Worm (Caenorhabditis elegans) whole organism, early embryonic: Measurements from ENCODE around the gene cox-18.
A peak's percentile ranks its signal among the peaks of the same experiment; 100 is the strongest.

Experiments used
- B0310.2 ChIP-seq: sonication (generic microtip); optimal IDR thresholded peaks from 2 replicates; lab custom pipeline; 2016; ENCODE audit warnings: mild to moderate bottlenecking, missing genetic modification characterization, missing compliant biosample characterization
- F13C5.2 ChIP-seq: sonication (generic microtip); optimal IDR thresholded peaks from 2 replicates; lab custom pipeline; 2017; ENCODE audit warnings: mild to moderate bottlenecking, missing genetic modification characterization, inconsistent platforms, missing compliant biosample characterization
- aly-1 ChIP-seq: sonication (generic microtip); optimal IDR thresholded peaks from 2 replicates; lab custom pipeline; 2016; ENCODE audit warnings: missing genetic modification characterization, missing compliant biosample characterization
- ama-1 ChIP-seq: fragments of 150-350 bp; optimal IDR thresholded peaks from 2 replicates; lab custom pipeline; 2014
- ceh-13 ChIP-seq: fragments of 200-800 bp; sonication (Bioruptor generic); optimal IDR thresholded peaks from 2 replicates; lab custom pipeline; 2018; ENCODE audit warnings: mild to moderate bottlenecking, missing genetic modification characterization, missing compliant biosample characterization
- ceh-36 ChIP-seq: sonication (generic microtip); optimal IDR thresholded peaks from 2 replicates; lab custom pipeline; 2016; ENCODE audit warnings: missing genetic modification characterization, inconsistent platforms, missing compliant biosample characterization
- ets-7 ChIP-seq: sonication (generic microtip); optimal IDR thresholded peaks from 2 replicates; lab custom pipeline; 2016; ENCODE audit warnings: missing genotype, missing genetic modification characterization, missing compliant biosample characterization
- flt-1 ChIP-seq: fragments of 200-800 bp; sonication (Bioruptor generic); IDR thresholded peaks from 2 replicates; pipeline ENCODE4 v1.3.6; 2022; ENCODE audit warnings: missing genetic modification characterization, missing compliant biosample characterization
- hmbx-1 ChIP-seq: sonication (generic microtip); optimal IDR thresholded peaks from 2 replicates; lab custom pipeline; 2016; ENCODE audit warnings: mild to moderate bottlenecking, missing genetic modification characterization, missing compliant biosample characterization
- hmg-4 ChIP-seq: fragments of 200-800 bp; sonication (Bioruptor generic); optimal IDR thresholded peaks from 2 replicates; lab custom pipeline; 2018; ENCODE audit warnings: mild to moderate bottlenecking, missing genetic modification characterization, missing compliant biosample characterization
- hnd-1 ChIP-seq: sonication (generic microtip); optimal IDR thresholded peaks from 2 replicates; lab custom pipeline; 2016; ENCODE audit warnings: missing genetic modification characterization, missing compliant biosample characterization
- pes-1 ChIP-seq: fragments of 200-800 bp; sonication (Bioruptor generic); IDR thresholded peaks from 2 replicates; pipeline ENCODE4 v1.3.6; 2022; ENCODE audit warnings: missing genetic modification reagents, missing genetic modification characterization, missing compliant biosample characterization
- scrt-1 ChIP-seq: fragments of 200-800 bp; sonication (Bioruptor generic); IDR thresholded peaks from 2 replicates; pipeline ENCODE4 v1.3.6; 2022; ENCODE audit warnings: missing genetic modification characterization, missing compliant biosample characterization
- sea-1 ChIP-seq: fragments of 200-800 bp; sonication (Bioruptor generic); conservative IDR thresholded peaks from 2 replicates; pipeline ENCODE4 v1.3.6; 2022; ENCODE audit warnings: missing genetic modification characterization, missing compliant biosample characterization
- tbx-11 ChIP-seq: fragments of 200-800 bp; sonication (Bioruptor generic); IDR thresholded peaks from 2 replicates; pipeline ENCODE4 v1.3.6; 2022; ENCODE audit warnings: missing genetic modification characterization, missing compliant biosample characterization
- tbx-37 ChIP-seq: fragments of 200-800 bp; sonication (Bioruptor generic); conservative IDR thresholded peaks from 2 replicates; pipeline ENCODE4 v1.3.6; 2022; ENCODE audit warnings: missing genetic modification reagents, missing genetic modification characterization, missing compliant biosample characterization
- tra-4 ChIP-seq: sonication (generic microtip); optimal IDR thresholded peaks from 2 replicates; lab custom pipeline; 2017; ENCODE audit warnings: missing genetic modification characterization, missing compliant biosample characterization

Gene cox-18

ce11 chrIV:1126490-1126889 lies 29.2 kb downstream of the cox-18 start, which contains the start of gene perm-2:
Gene perm-2, plus strand, starts transcription at chrIV:1126790.
- TF ChIP-seq B0310.2 (tag; lab: Kevin White, UChicago): no peak
- TF ChIP-seq aly-1: no peak
- TF ChIP-seq ama-1 (lab: Kevin White, UChicago): no peak
- no peak for TF ChIP-seq F13C5.2
- TF ChIP-seq flt-1: no peak

- TF ChIP-seq ceh-13 (GFP tag; lab: Kevin White, UChicago) (no peak), ceh-36 (tag; lab: Kevin White, UChicago) (peak; percentile 20), sea-1 (GFP tag; lab: Robert Waterston, UW) (no peak)
Observed at ce11 chrIV:1127852-1128251, 30.6 kb downstream of the cox-18 start.

ce11 chrIV:1136658-1137057 lies 39.4 kb downstream of the cox-18 start, which contains the start of gene C44B12.6:
Gene C44B12.6, minus strand, starts transcription at chrIV:1136758.
- TF ChIP-seq tra-4 (tag; lab: Kevin White, UChicago): no peak
- TF ChIP-seq ceh-36 (tag; lab: Kevin White, UChicago): no peak
- no peak for TF ChIP-seq hmg-4 (GFP tag; lab: Kevin White, UChicago)
- no peak for TF ChIP-seq sea-1 (GFP tag; lab: Robert Waterston, UW)
- TF ChIP-seq ets-7 (tag; lab: Kevin White, UChicago): no peak
- no peak for TF ChIP-seq F13C5.2
- TF ChIP-seq pes-1 (GFP tag; lab: Robert Waterston, UW): no peak
- no peak for TF ChIP-seq ceh-13 (GFP tag; lab: Kevin White, UChicago)
- TF ChIP-seq tbx-11 (GFP tag; lab: Robert Waterston, UW): no peak
- TF ChIP-seq scrt-1: no peak
- no peak for TF ChIP-seq hmbx-1
- TF ChIP-seq flt-1: no peak
- no peak for TF ChIP-seq aly-1
- no peak for TF ChIP-seq B0310.2 (tag; lab: Kevin White, UChicago)
- no peak for TF ChIP-seq hnd-1 (tag; lab: Kevin White, UChicago)
- no peak for TF ChIP-seq tbx-37
- TF ChIP-seq ama-1 (lab: Kevin White, UChicago): no peak

ce11 chrIV:1147594-1147993 lies 50.3 kb downstream of the cox-18 start:
- no peak for TF ChIP-seq aly-1
- TF ChIP-seq pes-1 (GFP tag; lab: Robert Waterston, UW): no peak
- TF ChIP-seq hmg-4 (GFP tag; lab: Kevin White, UChicago): no peak
- TF ChIP-seq hmbx-1: no peak
- no peak for TF ChIP-seq tra-4 (tag; lab: Kevin White, UChicago)
- TF ChIP-seq sea-1 (GFP tag; lab: Robert Waterston, UW): no peak
- no peak for TF ChIP-seq hnd-1 (tag; lab: Kevin White, UChicago)
- TF ChIP-seq ets-7 (tag; lab: Kevin White, UChicago): no peak
- no peak for TF ChIP-seq ama-1 (lab: Kevin White, UChicago)
- no peak for TF ChIP-seq F13C5.2
- no peak for TF ChIP-seq flt-1
- TF ChIP-seq ceh-13 (GFP tag; lab: Kevin White, UChicago): no peak
- TF ChIP-seq tbx-11 (GFP tag; lab: Robert Waterston, UW): no peak
- no peak for TF ChIP-seq scrt-1
- no peak for TF ChIP-seq tbx-37
- no peak for TF ChIP-seq B0310.2 (tag; lab: Kevin White, UChicago)

ce11 chrIV:1148425-1149151 lies 51.3 kb downstream of the cox-18 start:
- TF ChIP-seq flt-1 (no peak), pes-1 (GFP tag; lab: Robert Waterston, UW) (no peak)
